Fruit fly (Drosophila melanogaster): ENCODE results near the gene tim.
A peak's percentile ranks its signal among the peaks of the same experiment; 100 is the strongest.

dm6 chr2L:3444789-3445188 is 63.1 kb downstream of the tim start:
- TF ChIP-seq CG6792 (GFP tag; optimal IDR thresholded peaks at IDR 0.05) (peak; percentile 55), CG6808 (GFP tag; optimal IDR thresholded peaks at IDR 0.05) (no peak), Lpt (GFP tag; optimal IDR thresholded peaks at IDR 0.05) (peak; percentile 76), CG15336 (GFP tag; IDR thresholded peaks at IDR 0.05) (peak; percentile 87), Gug (GFP tag; IDR thresholded peaks at IDR 0.05) (peak; percentile 73), Eip93F (GFP tag; optimal IDR thresholded peaks at IDR 0.05) (no peak), CG4318 (GFP tag; optimal IDR thresholded peaks at IDR 0.05) (no peak), CG16779 (tag; optimal IDR thresholded peaks at IDR 0.05) (peak; percentile 44), CG10631 (GFP tag; optimal IDR thresholded peaks at IDR 0.05) (no peak), CG10669 (GFP tag; optimal IDR thresholded peaks at IDR 0.05) (no peak)
